Fruit fly (Drosophila melanogaster) S2 (cell line): ENCODE results near the gene CG3534.

Source experiments
- CG8478 ChIP-seq: fragments of >200 bp; optimal IDR thresholded peaks from 2 replicates; lab custom pipeline; 2018
- CTCF ChIP-seq, 2 experiments: fragments of >200 bp; optimal IDR thresholded peaks; 2 replicates each; lab custom pipeline; 2018

DNA sequence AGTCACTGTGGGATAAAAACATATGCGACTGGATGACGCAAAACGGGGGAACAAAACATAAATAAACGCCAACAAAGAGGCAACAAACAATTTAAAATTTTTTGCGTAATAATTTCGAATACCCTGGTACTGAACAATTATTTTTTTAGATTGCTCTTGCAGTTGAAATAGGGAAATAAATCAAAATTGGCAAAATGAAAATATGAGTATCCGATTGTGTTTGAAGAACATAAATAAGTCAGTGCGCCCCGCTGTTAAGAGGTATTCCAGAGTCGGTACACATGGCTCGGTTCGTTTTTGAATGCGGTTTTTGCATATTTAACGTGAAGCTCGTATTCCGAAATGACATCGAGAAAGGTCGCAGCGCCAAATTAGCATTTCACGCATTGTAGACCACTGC, 10.7 kb upstream of the CG3534 start:
- TF ChIP-seq CTCF (optimal IDR thresholded peaks at IDR 0.05; lab: Kevin White, UChicago) (no peak), CG8478 (no peak)
